Worm (Caenorhabditis elegans) whole organism, young adult: Measurements from ENCODE around the gene eyg-1.
"Not testable (repeated sequence)": the region's sequence is repeated elsewhere in the genome, so short reads cannot be mapped to it uniquely, and the experiment has no call there.

Experiments
- F52B5.7 ChIP-seq: sonication (generic microtip); optimal IDR thresholded peaks from 2 replicates; lab custom pipeline; 2016; ENCODE audit warnings: mild to moderate bottlenecking, missing genetic modification characterization, missing compliant biosample characterization
- ama-1 ChIP-seq, 3 experiments: fragments of 150-350 bp in 1 of 3; sonication (generic microtip) in 2 of 3; optimal IDR thresholded peaks; 2 replicates each; lab custom pipeline; 2014 to 2018; ENCODE audit warnings: missing biosample characterization in 2 of 3, missing genetic modification characterization in 2 of 3, missing genetic modification reagents in 2 of 3
- cebp-2 ChIP-seq: fragments of 200-800 bp; sonication (Bioruptor generic); IDR thresholded peaks from 2 replicates; pipeline ENCODE4 v1.3.6; 2022; ENCODE audit warnings: missing genetic modification characterization, missing compliant biosample characterization
- ceh-58 ChIP-seq: fragments of 200-800 bp; sonication (Bioruptor generic); IDR thresholded peaks from 2 replicates; pipeline ENCODE4 v1.3.6; 2022; ENCODE audit warnings: missing genetic modification characterization, missing compliant biosample characterization
- lin-35 ChIP-seq, 3 experiments: fragments of 150-350 bp in 2 of 3; sonication (generic microtip) in 1 of 3; optimal IDR thresholded peaks; 2 replicates each; lab custom pipeline; 2014 to 2018; ENCODE audit warnings: missing biosample characterization in 3 of 3, missing genetic modification characterization in 3 of 3, missing genetic modification reagents in 3 of 3
- mxl-1 ChIP-seq: sonication (generic microtip); optimal IDR thresholded peaks from 2 replicates; lab custom pipeline; 2016; ENCODE audit warnings: missing genetic modification characterization, missing compliant biosample characterization
- nhr-120 ChIP-seq: fragments of 200-800 bp; sonication (Bioruptor generic); IDR thresholded peaks from 2 replicates; pipeline ENCODE4 v1.3.6; 2022; ENCODE audit warnings: missing genetic modification characterization, missing compliant biosample characterization
- nhr-80 ChIP-seq: sonication (generic microtip); optimal IDR thresholded peaks from 2 replicates; lab custom pipeline; 2016; ENCODE audit warnings: missing genetic modification characterization, missing compliant biosample characterization
- nhr-90 ChIP-seq: sonication (generic microtip); optimal IDR thresholded peaks from 2 replicates; lab custom pipeline; 2016; ENCODE audit warnings: missing genotype, mild to moderate bottlenecking, missing genetic modification characterization, missing compliant biosample characterization
- snpc-4 ChIP-seq, 5 experiments: fragments of 150-350 bp in 1 of 5; sonication (generic microtip) in 4 of 5; optimal IDR thresholded peaks; 2 replicates each; lab custom pipeline; 2014 to 2018; ENCODE audit warnings: missing genetic modification characterization in 5 of 5, missing biosample characterization in 3 of 5, antibody characterized with exemption in 2 of 5, mild to moderate bottlenecking in 2 of 5, missing compliant biosample characterization in 2 of 5, missing genotype in 2 of 5, moderate library complexity in 2 of 5, missing genetic modification reagents in 1 of 5
- ztf-28 ChIP-seq: fragments of 200-800 bp; sonication (Bioruptor generic); IDR thresholded peaks from 2 replicates; pipeline ENCODE4 v1.3.6; 2022; ENCODE audit warnings: missing genetic modification reagents, missing genetic modification characterization, missing compliant biosample characterization

DNA sequence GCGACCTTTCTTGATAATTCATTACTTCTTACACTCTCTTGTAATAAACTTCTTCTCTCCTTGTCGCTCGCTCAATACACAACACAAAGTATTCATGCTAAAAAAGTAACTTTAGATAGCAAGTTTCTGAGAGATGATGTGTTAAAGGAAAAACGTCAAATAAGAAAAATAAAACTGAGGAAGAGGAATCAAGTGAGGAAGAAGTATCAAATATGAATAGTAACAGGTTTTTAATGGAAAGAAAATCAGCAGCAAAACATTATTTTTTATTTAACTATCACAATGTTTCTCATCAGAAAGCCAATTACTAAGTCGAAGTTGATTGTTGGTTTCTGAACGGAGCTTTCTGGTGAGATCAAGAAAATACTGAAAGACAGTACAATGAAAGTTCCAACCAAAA is 38.6 kb upstream of the eyg-1 start, which contains the start of gene chil-1:
- not testable (repeated sequence) for TF ChIP-seq lin-35 (GFP tag; optimal IDR thresholded peaks at IDR 0.05; lab: Kevin White, UChicago); F52B5.7 (tag; lab: Kevin White, UChicago); nhr-90 (tag; lab: Kevin White, UChicago); nhr-80 (tag; lab: Kevin White, UChicago); snpc-4 (GFP tag; optimal IDR thresholded peaks at IDR 0.05; lab: Kevin White, UChicago); snpc-4 (tag; optimal IDR thresholded peaks at IDR 0.05; lab: Kevin White, UChicago); cebp-2; mxl-1 (tag; lab: Kevin White, UChicago); ztf-28 (GFP tag; lab: Robert Waterston, UW); ama-1 (optimal IDR thresholded peaks at IDR 0.05; lab: Kevin White, UChicago); ama-1 (GFP tag; optimal IDR thresholded peaks at IDR 0.05; lab: Kevin White, UChicago); nhr-120 (GFP tag; lab: Robert Waterston, UW); ceh-58
